Worm (Caenorhabditis elegans) whole organism, early embryonic: ENCODE data around the gene F45H10.5.

Experiments
- B0310.2 ChIP-seq: sonication (generic microtip); optimal IDR thresholded peaks from 2 replicates; lab custom pipeline; 2016; ENCODE audit warnings: mild to moderate bottlenecking, missing genetic modification characterization, missing compliant biosample characterization
- F13C5.2 ChIP-seq: sonication (generic microtip); optimal IDR thresholded peaks from 2 replicates; lab custom pipeline; 2017; ENCODE audit warnings: mild to moderate bottlenecking, missing genetic modification characterization, inconsistent platforms, missing compliant biosample characterization
- aly-1 ChIP-seq: sonication (generic microtip); optimal IDR thresholded peaks from 2 replicates; lab custom pipeline; 2016; ENCODE audit warnings: missing genetic modification characterization, missing compliant biosample characterization
- ama-1 ChIP-seq: fragments of 150-350 bp; optimal IDR thresholded peaks from 2 replicates; lab custom pipeline; 2014
- ceh-13 ChIP-seq: fragments of 200-800 bp; sonication (Bioruptor generic); optimal IDR thresholded peaks from 2 replicates; lab custom pipeline; 2018; ENCODE audit warnings: mild to moderate bottlenecking, missing genetic modification characterization, missing compliant biosample characterization
- ceh-36 ChIP-seq: sonication (generic microtip); optimal IDR thresholded peaks from 2 replicates; lab custom pipeline; 2016; ENCODE audit warnings: missing genetic modification characterization, inconsistent platforms, missing compliant biosample characterization
- ets-7 ChIP-seq: sonication (generic microtip); optimal IDR thresholded peaks from 2 replicates; lab custom pipeline; 2016; ENCODE audit warnings: missing genotype, missing genetic modification characterization, missing compliant biosample characterization
- flt-1 ChIP-seq: fragments of 200-800 bp; sonication (Bioruptor generic); IDR thresholded peaks from 2 replicates; pipeline ENCODE4 v1.3.6; 2022; ENCODE audit warnings: missing genetic modification characterization, missing compliant biosample characterization
- hmbx-1 ChIP-seq: sonication (generic microtip); optimal IDR thresholded peaks from 2 replicates; lab custom pipeline; 2016; ENCODE audit warnings: mild to moderate bottlenecking, missing genetic modification characterization, missing compliant biosample characterization
- hmg-4 ChIP-seq: fragments of 200-800 bp; sonication (Bioruptor generic); optimal IDR thresholded peaks from 2 replicates; lab custom pipeline; 2018; ENCODE audit warnings: mild to moderate bottlenecking, missing genetic modification characterization, missing compliant biosample characterization
- hnd-1 ChIP-seq: sonication (generic microtip); optimal IDR thresholded peaks from 2 replicates; lab custom pipeline; 2016; ENCODE audit warnings: missing genetic modification characterization, missing compliant biosample characterization
- pes-1 ChIP-seq: fragments of 200-800 bp; sonication (Bioruptor generic); IDR thresholded peaks from 2 replicates; pipeline ENCODE4 v1.3.6; 2022; ENCODE audit warnings: missing genetic modification reagents, missing genetic modification characterization, missing compliant biosample characterization
- scrt-1 ChIP-seq: fragments of 200-800 bp; sonication (Bioruptor generic); IDR thresholded peaks from 2 replicates; pipeline ENCODE4 v1.3.6; 2022; ENCODE audit warnings: missing genetic modification characterization, missing compliant biosample characterization
- sea-1 ChIP-seq: fragments of 200-800 bp; sonication (Bioruptor generic); conservative IDR thresholded peaks from 2 replicates; pipeline ENCODE4 v1.3.6; 2022; ENCODE audit warnings: missing genetic modification characterization, missing compliant biosample characterization
- tbx-11 ChIP-seq: fragments of 200-800 bp; sonication (Bioruptor generic); IDR thresholded peaks from 2 replicates; pipeline ENCODE4 v1.3.6; 2022; ENCODE audit warnings: missing genetic modification characterization, missing compliant biosample characterization
- tbx-37 ChIP-seq: fragments of 200-800 bp; sonication (Bioruptor generic); conservative IDR thresholded peaks from 2 replicates; pipeline ENCODE4 v1.3.6; 2022; ENCODE audit warnings: missing genetic modification reagents, missing genetic modification characterization, missing compliant biosample characterization
- tra-4 ChIP-seq: sonication (generic microtip); optimal IDR thresholded peaks from 2 replicates; lab custom pipeline; 2017; ENCODE audit warnings: missing genetic modification characterization, missing compliant biosample characterization

The F45H10.5 gene

DNA sequence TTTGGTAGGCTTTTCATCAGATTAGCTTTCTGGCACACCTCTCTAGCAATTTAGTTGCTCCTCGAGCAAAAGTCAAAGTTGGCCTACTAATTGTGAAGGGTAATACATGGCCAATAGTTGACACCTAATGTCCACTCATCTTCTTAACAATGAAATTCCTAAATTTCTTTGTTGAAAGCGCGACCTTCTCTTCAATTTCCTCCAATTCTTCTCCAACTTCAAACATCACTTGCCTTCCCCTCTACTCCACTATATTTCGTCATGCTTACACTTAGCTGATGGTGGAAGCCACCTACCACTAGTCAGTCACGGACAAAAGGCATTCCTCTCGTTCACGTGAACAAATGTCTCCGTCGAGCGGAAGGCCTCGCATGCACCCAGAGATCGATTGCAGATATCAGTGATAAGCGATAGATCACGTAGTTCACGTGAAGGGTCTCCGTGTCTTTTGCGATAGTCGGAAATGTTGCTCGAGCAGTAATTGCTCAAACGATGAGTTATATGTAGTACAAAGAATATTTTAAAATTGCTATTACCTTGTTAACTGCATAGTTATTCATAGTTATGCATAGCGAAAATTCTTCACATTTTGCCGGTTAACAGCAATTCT lies 32.5 kb upstream of the F45H10.5 start, which contains the start of gene E01G4.3:
E01G4.3 (minus strand) TSS at position 560 of the 610 bp plus-strand sequence.
- TF ChIP-seq hmg-4 (GFP tag; lab: Kevin White, UChicago) (no peak), ceh-36 (no peak), B0310.2 (tag; lab: Kevin White, UChicago) (no peak), F13C5.2 (no peak), ama-1 (lab: Kevin White, UChicago) (no peak), tra-4 (tag; lab: Kevin White, UChicago) (no peak), tbx-11 (GFP tag; lab: Robert Waterston, UW) (no peak), aly-1 (no peak), hnd-1 (no peak), flt-1 (GFP tag; lab: Robert Waterston, UW) (no peak), tbx-37 (GFP tag; lab: Robert Waterston, UW) (no peak), scrt-1 (no peak), hmbx-1 (tag; lab: Kevin White, UChicago) (no peak), pes-1 (GFP tag; lab: Robert Waterston, UW) (no peak), sea-1 (GFP tag; lab: Robert Waterston, UW) (no peak), ceh-13 (GFP tag; lab: Kevin White, UChicago) (no peak), ets-7 (tag; lab: Kevin White, UChicago) (no peak)

DNA sequence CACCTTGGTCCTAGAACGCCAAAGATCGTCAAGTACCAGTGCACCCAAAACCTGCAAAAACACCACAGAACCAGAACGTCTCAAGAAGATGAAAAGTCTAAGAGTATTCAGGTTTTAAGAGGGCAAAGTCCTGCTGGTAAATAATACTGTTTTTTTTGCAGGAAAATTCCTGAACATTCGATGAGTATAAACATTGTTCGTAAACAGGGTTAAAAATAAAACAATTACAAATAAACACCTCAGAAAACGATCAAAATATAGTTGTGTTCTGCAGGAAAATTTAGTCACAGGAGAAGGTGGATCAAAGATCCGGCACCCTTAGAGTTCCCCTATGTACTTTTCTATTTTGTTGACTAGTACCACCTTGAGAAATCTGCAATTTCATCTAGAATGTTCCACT lies 31.0 kb upstream of the F45H10.5 start:
- TF ChIP-seq tra-4 (tag; lab: Kevin White, UChicago) (no peak), ets-7 (tag; lab: Kevin White, UChicago) (no peak), flt-1 (GFP tag; lab: Robert Waterston, UW) (no peak), ceh-13 (GFP tag; lab: Kevin White, UChicago) (no peak), B0310.2 (tag; lab: Kevin White, UChicago) (no peak), ceh-36 (no peak), sea-1 (GFP tag; lab: Robert Waterston, UW) (no peak), scrt-1 (no peak), aly-1 (no peak), pes-1 (GFP tag; lab: Robert Waterston, UW) (no peak), hmbx-1 (tag; lab: Kevin White, UChicago) (no peak)

DNA sequence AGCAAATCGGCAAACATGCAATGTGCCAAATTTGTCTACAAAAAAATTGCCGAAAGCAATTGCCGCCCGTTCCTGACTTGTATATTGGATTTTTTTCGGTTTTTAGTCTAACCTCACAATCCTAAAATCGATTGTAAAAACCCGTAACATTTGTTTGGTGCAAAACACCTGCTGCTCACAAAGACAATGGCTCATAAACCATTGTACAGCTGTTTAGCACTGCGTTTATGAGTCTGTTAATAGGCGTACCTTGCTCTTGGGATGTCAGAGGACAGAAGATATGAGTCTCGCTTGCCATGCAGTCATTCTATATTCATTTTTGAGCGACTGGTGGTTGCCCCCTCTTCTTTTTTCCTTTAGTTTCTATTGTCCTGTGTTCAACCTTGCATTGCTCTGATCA lies 29.6 kb upstream of the F45H10.5 start, which contains the start of gene E01G4.5:
E01G4.5 (plus strand) TSS at position 301 of the 400 bp plus-strand sequence.
- no peak for TF ChIP-seq ceh-13 (GFP tag; lab: Kevin White, UChicago)
- no peak for TF ChIP-seq hmbx-1 (tag; lab: Kevin White, UChicago)
- no peak for TF ChIP-seq hnd-1
- no peak for TF ChIP-seq ceh-36
- TF ChIP-seq hmg-4 (GFP tag; lab: Kevin White, UChicago): no peak
- no peak for TF ChIP-seq flt-1 (GFP tag; lab: Robert Waterston, UW)
- TF ChIP-seq F13C5.2: no peak

DNA sequence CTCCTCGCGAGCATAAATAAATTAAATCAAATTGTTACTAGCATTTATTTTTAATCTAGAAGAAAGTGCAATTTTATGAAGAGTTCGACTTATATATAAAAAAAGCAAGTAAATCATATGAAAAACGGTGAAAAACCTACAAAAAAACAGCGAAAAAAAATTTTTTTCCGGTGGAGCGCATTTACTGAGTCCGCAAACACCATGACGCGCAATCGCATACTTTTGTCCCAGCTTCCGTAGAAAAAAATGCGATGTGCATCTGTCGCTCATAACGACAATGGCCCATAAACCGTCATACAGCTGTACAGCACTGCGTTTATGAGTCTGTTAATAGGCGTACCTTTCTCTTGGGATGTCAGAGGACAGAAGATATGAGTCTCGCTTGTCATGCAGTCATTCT lies 24.4 kb upstream of the F45H10.5 start:
- TF ChIP-seq F13C5.2 (peak; percentile 3), tra-4 (tag; lab: Kevin White, UChicago) (no peak)

DNA sequence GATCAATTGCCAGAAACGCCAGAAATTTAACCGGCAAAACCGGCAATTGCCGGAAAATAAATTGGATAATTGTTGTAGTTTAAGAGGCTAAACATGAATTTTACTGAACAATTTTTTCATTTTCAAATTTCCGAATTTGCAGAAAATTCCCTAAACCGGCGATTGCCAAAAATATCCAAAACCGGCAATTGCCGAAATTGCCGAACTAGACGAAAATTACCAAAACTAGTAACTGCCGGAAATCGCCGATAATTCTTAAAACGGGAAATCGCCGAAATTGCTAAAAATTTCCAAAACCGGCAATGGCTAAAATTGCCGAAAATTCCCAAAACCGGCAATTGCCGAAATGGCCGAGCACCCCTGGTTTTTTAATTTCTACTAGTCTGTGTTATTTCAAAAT lies 22.3 kb upstream of the F45H10.5 start:
- TF ChIP-seq tra-4 (tag; lab: Kevin White, UChicago): no peak
- TF ChIP-seq flt-1 (GFP tag; lab: Robert Waterston, UW): no peak
- no peak for TF ChIP-seq scrt-1
- TF ChIP-seq ets-7 (tag; lab: Kevin White, UChicago): no peak
- TF ChIP-seq ceh-36: no peak
- TF ChIP-seq pes-1 (GFP tag; lab: Robert Waterston, UW): no peak
- TF ChIP-seq B0310.2 (tag; lab: Kevin White, UChicago): no peak
- TF ChIP-seq hmbx-1 (tag; lab: Kevin White, UChicago): no peak
- no peak for TF ChIP-seq ceh-13 (GFP tag; lab: Kevin White, UChicago)
- no peak for TF ChIP-seq tbx-11 (GFP tag; lab: Robert Waterston, UW)

DNA sequence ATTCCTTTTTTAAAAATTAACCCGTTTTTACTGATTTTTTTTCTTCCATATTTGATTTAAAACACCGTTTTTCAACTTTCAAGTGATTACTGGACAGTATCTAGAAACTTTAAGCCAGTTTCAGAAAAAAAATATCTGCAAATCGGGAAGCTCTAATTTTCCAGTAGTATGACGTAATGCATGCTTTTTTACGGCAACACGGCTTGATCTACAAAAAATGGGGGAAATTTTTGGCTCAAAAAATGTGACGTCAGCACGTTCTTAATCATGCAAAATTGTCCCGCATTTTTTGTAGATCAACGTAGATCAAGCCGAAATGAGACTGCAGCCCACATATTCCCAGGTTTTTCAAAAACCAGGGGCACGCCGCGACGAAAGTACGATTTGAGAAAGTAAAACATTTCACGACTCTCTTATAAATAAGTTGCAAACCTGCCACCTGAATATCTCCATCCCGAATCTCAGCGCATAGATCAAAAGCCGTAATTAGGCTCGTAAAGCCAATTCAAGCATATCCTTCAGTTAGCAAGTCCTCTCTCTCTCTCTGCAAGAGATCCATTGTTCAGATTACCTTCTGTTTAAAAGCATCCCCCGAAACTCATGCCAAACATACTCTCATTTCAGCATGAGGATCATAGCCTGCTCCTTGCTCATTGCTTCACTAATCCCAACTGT lies 19.8 kb upstream of the F45H10.5 start, which contains the start of gene E01G4.6:
E01G4.6 (plus strand) TSS at position 625 of the 675 bp plus-strand sequence.
- TF ChIP-seq flt-1 (GFP tag; lab: Robert Waterston, UW) (no peak), pes-1 (GFP tag; lab: Robert Waterston, UW) (no peak), ets-7 (tag; lab: Kevin White, UChicago) (no peak), F13C5.2 (no peak), scrt-1 (no peak), aly-1 (no peak), ceh-13 (GFP tag; lab: Kevin White, UChicago) (no peak), hmg-4 (GFP tag; lab: Kevin White, UChicago) (no peak), sea-1 (GFP tag; lab: Robert Waterston, UW) (no peak), ama-1 (lab: Kevin White, UChicago) (no peak), B0310.2 (tag; lab: Kevin White, UChicago) (no peak), tbx-37 (GFP tag; lab: Robert Waterston, UW) (no peak), hmbx-1 (tag; lab: Kevin White, UChicago) (no peak), hnd-1 (no peak), ceh-36 (no peak)

DNA sequence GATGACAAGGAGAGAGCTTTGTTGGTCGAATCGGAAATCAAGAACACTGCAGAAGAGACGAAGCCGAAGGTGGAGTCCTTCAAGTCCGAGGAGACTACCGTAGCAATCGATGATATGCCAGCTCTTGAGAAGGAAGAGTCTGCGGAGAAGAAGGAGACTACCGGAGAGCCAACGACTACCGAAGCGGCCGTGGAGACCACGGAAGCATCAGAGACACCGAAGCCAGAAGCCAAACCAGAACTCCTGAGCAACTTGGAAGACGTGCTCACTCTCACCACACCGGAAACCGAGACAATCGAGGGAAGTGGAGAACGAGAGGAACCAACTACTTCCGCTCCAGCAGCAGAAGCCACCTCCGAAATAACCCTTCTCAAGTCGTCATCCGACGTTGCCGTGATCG lies 17.6 kb upstream of the F45H10.5 start:
- TF ChIP-seq ama-1 (lab: Kevin White, UChicago): no peak
- TF ChIP-seq sea-1 (GFP tag; lab: Robert Waterston, UW): no peak
- TF ChIP-seq tbx-11 (GFP tag; lab: Robert Waterston, UW): no peak
- TF ChIP-seq hmg-4 (GFP tag; lab: Kevin White, UChicago): no peak
- no peak for TF ChIP-seq hnd-1
